Worm (Caenorhabditis elegans): ENCODE data around the gene rab-37.
A peak's percentile ranks its signal among the peaks of the same experiment; 100 is the strongest.

Gene rab-37

DNA sequence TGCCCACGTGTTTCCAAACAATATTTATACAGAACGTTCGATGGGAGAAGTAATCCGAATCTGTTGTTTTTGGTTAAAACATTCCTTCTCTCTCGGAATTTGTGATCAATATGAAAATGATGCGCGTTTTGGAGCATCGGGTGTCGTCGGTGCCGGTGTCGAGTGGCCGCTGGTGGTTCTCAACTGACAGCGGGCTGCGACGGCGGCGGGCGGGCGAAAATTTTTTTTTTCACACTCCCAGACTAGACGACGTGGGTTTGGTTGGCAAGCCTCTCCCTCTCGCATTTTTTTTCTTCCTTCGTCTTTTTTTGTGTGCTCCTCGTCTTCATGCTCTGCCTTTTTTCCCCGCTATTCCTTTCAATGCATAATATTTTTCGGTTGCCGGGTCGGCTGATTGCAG, 17.5 kb downstream of the rab-37 start, which contains the start of gene W01H2.2:
W01H2.2 (minus strand) TSS at position 285 of the 400 bp plus-strand sequence.
- no peak for TF ChIP-seq ztf-7 (tag; optimal IDR thresholded peaks at IDR 0.05)
- no peak for TF ChIP-seq egl-27 (tag; optimal IDR thresholded peaks at IDR 0.05)
- no peak for TF ChIP-seq nhr-76 (tag; optimal IDR thresholded peaks at IDR 0.05)
- no peak for TF ChIP-seq ama-1 (optimal IDR thresholded peaks at IDR 0.05)
- no peak for TF ChIP-seq ZK337.2 (GFP tag; IDR thresholded peaks at IDR 0.05)
- TF ChIP-seq nhr-42 (GFP tag; IDR thresholded peaks at IDR 0.05) = no peak
- TF ChIP-seq ztf-11 (tag; optimal IDR thresholded peaks at IDR 0.05) = no peak
- no peak for TF ChIP-seq ces-1 (GFP tag; optimal IDR thresholded peaks at IDR 0.05)
- peak; percentile 33 for TF ChIP-seq rbr-2 (tag; optimal IDR thresholded peaks at IDR 0.05)
- TF ChIP-seq dve-1 (tag; optimal IDR thresholded peaks at IDR 0.05; ENCODE audit: insufficient read depth) = no peak
- TF ChIP-seq lsy-2 (tag; optimal IDR thresholded peaks at IDR 0.05) = no peak
- TF ChIP-seq pqm-1 (tag; optimal IDR thresholded peaks at IDR 0.05) = no peak
- TF ChIP-seq egl-43 (GFP tag; IDR thresholded peaks at IDR 0.05) = peak; percentile 62
- peak; percentile 70 for TF ChIP-seq set-16 (GFP tag; IDR thresholded peaks at IDR 0.05)
- no peak for TF ChIP-seq madf-9 (GFP tag; conservative IDR thresholded peaks at IDR 0.05)
- no peak for TF ChIP-seq nhr-111 (GFP tag; optimal IDR thresholded peaks at IDR 0.05)

- no peak for TF ChIP-seq ceh-28 (tag; optimal IDR thresholded peaks at IDR 0.05)
- TF ChIP-seq nhr-42 (GFP tag; IDR thresholded peaks at IDR 0.05) = 0 out of 2 replicates have a peak, but pooled peaks have one; percentile 31
- TF ChIP-seq mdl-1 (tag; optimal IDR thresholded peaks at IDR 0.05) = no peak
- TF ChIP-seq ces-1 (GFP tag; optimal IDR thresholded peaks at IDR 0.05) = no peak
- TF ChIP-seq set-16 (GFP tag; IDR thresholded peaks at IDR 0.05) = peak; percentile 55
- TF ChIP-seq php-3 (GFP tag; IDR thresholded peaks at IDR 0.05) = 0 out of 2 replicates have a peak, but pooled peaks have one; percentile 10
- 0 out of 2 replicates have a peak, but pooled peaks have one; percentile 5 for TF ChIP-seq D1046.2 (GFP tag; IDR thresholded peaks at IDR 0.05)
- TF ChIP-seq snpc-1.2 (GFP tag; IDR thresholded peaks at IDR 0.05) = 0 out of 2 replicates have a peak, but pooled peaks have one; percentile 30
- TF ChIP-seq mes-2 (tag; optimal IDR thresholded peaks at IDR 0.05; ENCODE audit: poor library complexity, severe bottlenecking) = no peak
- no peak for TF ChIP-seq nhr-76 (tag; optimal IDR thresholded peaks at IDR 0.05)
- TF ChIP-seq madf-9 (GFP tag; conservative IDR thresholded peaks at IDR 0.05) = no peak
- TF ChIP-seq nhr-6 (tag; optimal IDR thresholded peaks at IDR 0.05) = no peak
- no peak for TF ChIP-seq F10B5.3 (tag; optimal IDR thresholded peaks at IDR 0.05)
- TF ChIP-seq daf-12 (tag; optimal IDR thresholded peaks at IDR 0.05) = no peak
Observed at ce11 chrX:4216894-4217293, 18.8 kb downstream of the rab-37 start, which contains the start of the genes F20B6.10 and hpk-1. F20B6.10 (minus strand) TSS chrX:4217196. hpk-1 (minus strand) TSS chrX:4217290.

- peak; percentile 44 for TF ChIP-seq mep-1 (tag; optimal IDR thresholded peaks at IDR 0.05)
- no peak for TF ChIP-seq F26F4.8 (GFP tag; conservative IDR thresholded peaks at IDR 0.05)
- TF ChIP-seq pqm-1 (tag; optimal IDR thresholded peaks at IDR 0.05) = peak; percentile 55
- TF ChIP-seq nhr-25 (tag; optimal IDR thresholded peaks at IDR 0.05; ENCODE audit: borderline replicate concordance, insufficient read depth) = no peak
- TF ChIP-seq hlh-11 (tag; optimal IDR thresholded peaks at IDR 0.05) = peak; percentile 78
- TF ChIP-seq sdz-12 (GFP tag; optimal IDR thresholded peaks at IDR 0.05) = no peak
- TF ChIP-seq nhr-77 (tag; optimal IDR thresholded peaks at IDR 0.05) = peak; percentile 16
- no peak for TF ChIP-seq nhr-11 (tag; optimal IDR thresholded peaks at IDR 0.05)
- peak; percentile 66 for TF ChIP-seq php-3 (GFP tag; IDR thresholded peaks at IDR 0.05)
- TF ChIP-seq lsy-2 (tag; optimal IDR thresholded peaks at IDR 0.05) = peak in 1 of 2 experiments; percentile 27
- peak in 1 of 2 experiments; percentile 37 for TF ChIP-seq unc-62 (GFP tag; optimal IDR thresholded peaks at IDR 0.05 in 1 of 2)
- no peak for TF ChIP-seq unc-62 (tag; optimal IDR thresholded peaks at IDR 0.05)
- TF ChIP-seq lin-13 (GFP tag; optimal IDR thresholded peaks at IDR 0.05) = peak; percentile 8
- peak; percentile 2 to 78 for TF ChIP-seq daf-16 (GFP tag; optimal IDR thresholded peaks at IDR 0.05)
- peak; percentile 96 for TF ChIP-seq daf-16 (tag; optimal IDR thresholded peaks at IDR 0.05)
- TF ChIP-seq nhr-6 (tag; optimal IDR thresholded peaks at IDR 0.05) = no peak
- no peak for TF ChIP-seq ceh-28 (tag; optimal IDR thresholded peaks at IDR 0.05)
- TF ChIP-seq zip-2 (tag; optimal IDR thresholded peaks at IDR 0.05) = no peak
- 0 out of 2 replicates have a peak, but pooled peaks have one; percentile 29 for TF ChIP-seq zfp-3 (GFP tag; conservative IDR thresholded peaks at IDR 0.05)
- peak; percentile 9 for TF ChIP-seq hlh-30 (tag; optimal IDR thresholded peaks at IDR 0.05; ENCODE audit: insufficient read depth)
- TF ChIP-seq dmd-6 (GFP tag; IDR thresholded peaks at IDR 0.05) = peak; percentile 75
- peak; percentile 92 for TF ChIP-seq dve-1 (tag; optimal IDR thresholded peaks at IDR 0.05; ENCODE audit: insufficient read depth)
- peak; percentile 82 for TF ChIP-seq nhr-28 (tag; optimal IDR thresholded peaks at IDR 0.05)
- TF ChIP-seq mxl-3 (GFP tag; optimal IDR thresholded peaks at IDR 0.05) = peak; percentile 33
- TF ChIP-seq nhr-237 (tag; optimal IDR thresholded peaks at IDR 0.05) = no peak
- peak; percentile 48 for TF ChIP-seq nhr-48 (tag; optimal IDR thresholded peaks at IDR 0.05)
Observed at ce11 chrX:4215500-4216107, 20.0 kb downstream of the rab-37 start.
